Fruit fly (Drosophila melanogaster): ENCODE data around the gene CIA30.

DNA sequence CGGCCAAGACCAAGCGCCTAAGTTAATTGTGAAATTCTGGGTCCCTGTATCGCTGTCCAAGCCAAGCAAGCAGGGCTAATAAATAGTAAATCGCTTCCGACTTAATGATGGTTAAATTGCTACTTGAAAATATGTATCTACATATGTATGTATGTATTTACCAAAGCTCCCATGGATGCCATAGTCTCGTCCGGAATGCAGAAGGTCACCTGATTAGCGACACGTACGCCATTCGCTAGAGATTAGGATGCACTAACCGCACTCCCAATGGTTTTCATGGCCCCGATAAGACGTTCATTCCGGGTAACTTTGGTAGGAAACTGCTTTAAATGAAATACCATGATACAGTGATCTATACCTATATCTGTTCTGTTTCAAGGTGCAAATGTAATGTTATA lies 22.0 kb downstream of the CIA30 start:
- no peak for TF ChIP-seq psq (optimal IDR thresholded peaks at IDR 0.05)
- TF ChIP-seq usp (GFP tag; optimal IDR thresholded peaks at IDR 0.05) = no peak
- TF ChIP-seq CG8478 (optimal IDR thresholded peaks at IDR 0.05) = no peak
- no peak for TF ChIP-seq pan (optimal IDR thresholded peaks at IDR 0.05)
- no peak for TF ChIP-seq EcR (GFP tag; optimal IDR thresholded peaks at IDR 0.05)
- no peak for TF ChIP-seq Dll (optimal IDR thresholded peaks at IDR 0.05)

All from whole organism.